Fruit fly (Drosophila melanogaster) whole organism, embryonic: ENCODE measurements around the gene Spn28Dc.

Experiments used
- BEAF-32 ChIP-seq: fragments of 200-800 bp; sonication (Bioruptor generic); optimal IDR thresholded peaks from 3 replicates; lab custom pipeline; 2017; ENCODE audit warnings: missing biosample characterization, missing genetic modification characterization, mild to moderate bottlenecking, moderate library complexity, missing genetic modification reagents
- CG11093 ChIP-seq: fragments of 200-800 bp; sonication (Bioruptor generic); IDR thresholded peaks from 3 replicates; pipeline ENCODE4 v1.3.6; 2022; ENCODE audit warnings: missing biosample characterization, missing genetic modification characterization
- CG11398 ChIP-seq: fragments of 200-800 bp; sonication (Bioruptor generic); optimal IDR thresholded peaks from 2 replicates; lab custom pipeline; 2016; ENCODE audit warnings: missing biosample characterization, missing genetic modification characterization
- CG12155 ChIP-seq: fragments of 200-800 bp; sonication (Bioruptor generic); optimal IDR thresholded peaks from 3 replicates; lab custom pipeline; 2016; ENCODE audit warnings: missing biosample characterization, missing genetic modification characterization
- CG14965 ChIP-seq: fragments of 200-800 bp; sonication (Bioruptor generic); optimal IDR thresholded peaks from 2 replicates; lab custom pipeline; 2016; ENCODE audit warnings: missing biosample characterization, missing genetic modification characterization, borderline replicate concordance
- CG15073 ChIP-seq: fragments of 200-800 bp; sonication (Bioruptor generic); optimal IDR thresholded peaks from 2 replicates; lab custom pipeline; 2016; ENCODE audit warnings: missing biosample characterization, missing genetic modification characterization
- CG16779 ChIP-seq: fragments of 200-800 bp; sonication (Bioruptor generic); IDR thresholded peaks from 2 replicates; pipeline ENCODE4 v1.3.6; 2022; ENCODE audit warnings: missing biosample characterization, missing genetic modification characterization
- CG17361 ChIP-seq: fragments of 200-800 bp; sonication (Bioruptor generic); IDR thresholded peaks from 3 replicates; pipeline ENCODE4 v1.3.6; 2022; ENCODE audit warnings: missing biosample characterization, missing genetic modification characterization
- CG17568 ChIP-seq: fragments of 200-800 bp; sonication (Bioruptor generic); optimal IDR thresholded peaks from 2 replicates; lab custom pipeline; 2018; ENCODE audit warnings: missing biosample characterization, mild to moderate bottlenecking, missing genetic modification characterization, moderate library complexity
- CG2120 ChIP-seq: fragments of 200-800 bp; sonication (Bioruptor generic); optimal IDR thresholded peaks from 3 replicates; lab custom pipeline; 2016; ENCODE audit warnings: missing biosample characterization, missing genetic modification characterization
- CG30020 ChIP-seq: fragments of 200-800 bp; optimal IDR thresholded peaks from 2 replicates; lab custom pipeline; 2019; ENCODE audit warnings: missing biosample characterization, mild to moderate bottlenecking, missing genetic modification characterization, moderate library complexity
- CG30403 ChIP-seq: fragments of 200-800 bp; sonication (Bioruptor generic); optimal IDR thresholded peaks from 3 replicates; lab custom pipeline; 2016; ENCODE audit warnings: missing biosample characterization, missing genetic modification characterization
- CG3407 ChIP-seq: fragments of 200-800 bp; sonication (Bioruptor generic); optimal IDR thresholded peaks from 2 replicates; lab custom pipeline; 2018; ENCODE audit warnings: missing biosample characterization, mild to moderate bottlenecking, missing genetic modification characterization
- CG4282 ChIP-seq: fragments of 200-800 bp; sonication (Bioruptor generic); optimal IDR thresholded peaks from 2 replicates; lab custom pipeline; 2016; ENCODE audit warnings: missing biosample characterization, missing genetic modification characterization
- CG7556 ChIP-seq: fragments of 200-800 bp; sonication (Bioruptor generic); optimal IDR thresholded peaks from 2 replicates; lab custom pipeline; 2017; ENCODE audit warnings: missing biosample characterization, mild to moderate bottlenecking, missing genetic modification characterization
- CG8089 ChIP-seq: fragments of 200-800 bp; sonication (Bioruptor generic); optimal IDR thresholded peaks from 3 replicates; lab custom pipeline; 2016; ENCODE audit warnings: missing biosample characterization, missing genetic modification characterization
- CG9797 ChIP-seq: fragments of 200-800 bp; sonication (Bioruptor generic); optimal IDR thresholded peaks from 3 replicates; lab custom pipeline; 2018; ENCODE audit warnings: missing biosample characterization, mild to moderate bottlenecking, missing genetic modification characterization
- CG9876 ChIP-seq: fragments of 200-800 bp; sonication (Bioruptor generic); optimal IDR thresholded peaks from 2 replicates; lab custom pipeline; 2016; ENCODE audit warnings: missing biosample characterization, missing genetic modification characterization
- Dad ChIP-seq: fragments of 200-800 bp; sonication (Bioruptor generic); optimal IDR thresholded peaks from 3 replicates; lab custom pipeline; 2016; ENCODE audit warnings: missing biosample characterization, missing genetic modification characterization
- Doc2 ChIP-seq: fragments of 200-800 bp; sonication (Bioruptor generic); IDR thresholded peaks from 2 replicates; pipeline ENCODE4 v1.3.6; 2022; ENCODE audit warnings: missing biosample characterization, missing genetic modification characterization
- Ets65A ChIP-seq: fragments of 200-800 bp; sonication (Bioruptor generic); peaks from one replicate; lab custom pipeline; 2016; ENCODE audit warnings: missing biosample characterization, missing genetic modification characterization
- Fer2 ChIP-seq: fragments of 200-800 bp; sonication (Bioruptor generic); optimal IDR thresholded peaks from 2 replicates; lab custom pipeline; 2018; ENCODE audit warnings: missing biosample characterization, mild to moderate bottlenecking, missing genetic modification characterization, moderate library complexity
- Gsc ChIP-seq: fragments of 200-800 bp; sonication (Bioruptor generic); IDR thresholded peaks from 2 replicates; pipeline ENCODE4 v1.3.6; 2022; ENCODE audit warnings: missing biosample characterization, missing genetic modification characterization
- H15 ChIP-seq: fragments of 200-800 bp; sonication (Bioruptor generic); IDR thresholded peaks from 3 replicates; pipeline ENCODE4 v1.3.6; 2022; ENCODE audit warnings: missing biosample characterization, missing genetic modification characterization
- Oli ChIP-seq: fragments of 200-800 bp; sonication (Bioruptor generic); optimal IDR thresholded peaks from 2 replicates; lab custom pipeline; 2018; ENCODE audit warnings: missing biosample characterization, mild to moderate bottlenecking, missing genetic modification characterization, moderate library complexity
- TFAM ChIP-seq: fragments of 200-800 bp; sonication (Bioruptor generic); optimal IDR thresholded peaks from 2 replicates; lab custom pipeline; 2017; ENCODE audit warnings: missing biosample characterization, missing genetic modification characterization, inconsistent platforms
- Usf ChIP-seq: fragments of 200-800 bp; sonication (Bioruptor generic); optimal IDR thresholded peaks from 2 replicates; lab custom pipeline; 2017; ENCODE audit warnings: missing genotype, missing biosample characterization, missing genetic modification characterization
- ab ChIP-seq: fragments of 200-800 bp; sonication (Bioruptor generic); optimal IDR thresholded peaks from 2 replicates; lab custom pipeline; 2016; ENCODE audit warnings: missing biosample characterization, missing genetic modification characterization
- cas ChIP-seq: fragments of 200-800 bp; sonication (Bioruptor generic); IDR thresholded peaks from 2 replicates; pipeline ENCODE4 v1.3.6; 2022; ENCODE audit warnings: missing biosample characterization, missing genetic modification characterization
- chinmo ChIP-seq: fragments of 200-800 bp; sonication (Bioruptor generic); IDR thresholded peaks from 4 replicates; pipeline ENCODE4 v1.3.6; 2022; ENCODE audit warnings: missing biosample characterization, missing genetic modification characterization; ENCODE audit not compliant: partially characterized antibody
- dimm ChIP-seq: fragments of 200-800 bp; sonication (Bioruptor generic); IDR thresholded peaks from 2 replicates; pipeline ENCODE4 v1.3.6; 2022; ENCODE audit warnings: missing biosample characterization, missing genetic modification characterization
- dpn ChIP-seq, 2 experiments: fragments of 200-800 bp; sonication (Bioruptor generic); optimal IDR thresholded peaks; 3 replicates each; lab custom pipeline; 2016; ENCODE audit warnings: missing biosample characterization in 2 of 2, missing genetic modification characterization in 2 of 2
- dysf ChIP-seq: fragments of 200-800 bp; sonication (Bioruptor generic); IDR thresholded peaks from 3 replicates; pipeline ENCODE4 v1.3.6; 2022; ENCODE audit warnings: missing biosample characterization, missing genetic modification characterization
- emc ChIP-seq: fragments of 200-800 bp; sonication (Bioruptor generic); optimal IDR thresholded peaks from 2 replicates; lab custom pipeline; 2016; ENCODE audit warnings: missing biosample characterization, missing genetic modification characterization
- ftz-f1 ChIP-seq: fragments of 200-800 bp; sonication (Bioruptor generic); optimal IDR thresholded peaks from 2 replicates; lab custom pipeline; 2016; ENCODE audit warnings: missing biosample characterization, missing genetic modification characterization
- gce ChIP-seq: fragments of 200-800 bp; sonication (Bioruptor generic); IDR thresholded peaks from 3 replicates; pipeline ENCODE4 v1.3.6; 2022; ENCODE audit warnings: missing biosample characterization, missing genetic modification characterization
- grau ChIP-seq: fragments of 200-800 bp; optimal IDR thresholded peaks from 3 replicates; lab custom pipeline; 2019; ENCODE audit warnings: missing biosample characterization, mild to moderate bottlenecking, missing genetic modification characterization, moderate library complexity
- grn ChIP-seq: fragments of 200-800 bp; sonication (Bioruptor generic); optimal IDR thresholded peaks from 3 replicates; lab custom pipeline; 2017; ENCODE audit warnings: missing biosample characterization, missing genetic modification characterization
- maf-S ChIP-seq: fragments of 200-800 bp; sonication (Bioruptor generic); optimal IDR thresholded peaks from 2 replicates; lab custom pipeline; 2016; ENCODE audit warnings: missing biosample characterization, missing genetic modification characterization
- nerfin-2 ChIP-seq: fragments of 200-800 bp; sonication (Bioruptor generic); IDR thresholded peaks from 2 replicates; pipeline ENCODE4 v1.3.6; 2022; ENCODE audit warnings: missing biosample characterization, missing genetic modification characterization; ENCODE audit not compliant: partially characterized antibody
- nmo ChIP-seq: fragments of 200-800 bp; sonication (Bioruptor generic); optimal IDR thresholded peaks from 2 replicates; lab custom pipeline; 2018; ENCODE audit warnings: missing biosample characterization, mild to moderate bottlenecking, missing genetic modification characterization, moderate library complexity
- p53 ChIP-seq: fragments of 200-800 bp; sonication (Bioruptor generic); optimal IDR thresholded peaks from 2 replicates; lab custom pipeline; 2016; ENCODE audit warnings: missing biosample characterization, missing genetic modification characterization
- pnt ChIP-seq: fragments of 200-800 bp; sonication (Bioruptor generic); optimal IDR thresholded peaks from 3 replicates; lab custom pipeline; 2016; ENCODE audit warnings: missing biosample characterization, missing genetic modification characterization
- psq ChIP-seq: fragments of 200-800 bp; sonication (Bioruptor generic); optimal IDR thresholded peaks from 2 replicates; lab custom pipeline; 2017; ENCODE audit warnings: missing biosample characterization, missing genetic modification characterization
- slp2 ChIP-seq: fragments of 200-800 bp; sonication (Bioruptor generic); optimal IDR thresholded peaks from 2 replicates; lab custom pipeline; 2016; ENCODE audit warnings: missing biosample characterization, missing genetic modification characterization
- tio ChIP-seq: fragments of 200-800 bp; sonication (Bioruptor generic); optimal IDR thresholded peaks from 2 replicates; lab custom pipeline; 2017; ENCODE audit warnings: missing biosample characterization, missing genetic modification characterization, inconsistent platforms
- tna ChIP-seq: fragments of 200-800 bp; sonication (Bioruptor generic); IDR thresholded peaks from 2 replicates; pipeline ENCODE4 v1.3.6; 2022; ENCODE audit warnings: missing biosample characterization, missing genetic modification characterization; ENCODE audit not compliant: partially characterized antibody
- toy ChIP-seq: fragments of 200-800 bp; sonication (Bioruptor generic); IDR thresholded peaks from 2 replicates; pipeline ENCODE4 v1.3.6; 2022; ENCODE audit warnings: missing biosample characterization, missing genetic modification characterization
- tup ChIP-seq: fragments of 200-800 bp; sonication (Bioruptor generic); optimal IDR thresholded peaks from 2 replicates; lab custom pipeline; 2016; ENCODE audit warnings: missing biosample characterization, mild to moderate bottlenecking, missing genetic modification characterization, moderate library complexity
- z ChIP-seq: fragments of 200-800 bp; sonication (Bioruptor generic); IDR thresholded peaks from 3 replicates; pipeline ENCODE4 v1.3.6; 2022; ENCODE audit warnings: missing biosample characterization, missing genetic modification characterization

The Spn28Dc gene

dm6 chr2L:8043282-8043668 lies 36.3 kb upstream of the Spn28Dc start, which contains the start of gene Megf8 (continued):
- TF ChIP-seq psq (no peak), CG17568 (GFP tag; lab: Kevin White, UChicago) (no peak), CG11398 (GFP tag; lab: Kevin White, UChicago) (no peak), z (GFP tag; lab: Robert Waterston, UW) (no peak), CG9797 (peak; percentile 43), CG16779 (GFP tag; lab: Robert Waterston, UW) (no peak), ab (no peak), TFAM (GFP tag; lab: Kevin White, UChicago) (no peak), tna (GFP tag; lab: Robert Waterston, UW) (peak; percentile 72)

- TF ChIP-seq CG3407 (GFP tag; lab: Kevin White, UChicago) (peak; percentile 34), tio (GFP tag; lab: Kevin White, UChicago) (no peak), CG15073 (no peak), chinmo (GFP tag; lab: Robert Waterston, UW) (no peak), dysf (GFP tag; lab: Robert Waterston, UW) (peak; percentile 64; the same call in 2 of the 3 replicates), dimm (GFP tag; lab: Robert Waterston, UW) (no peak), maf-S (GFP tag; lab: Kevin White, UChicago) (peak; percentile 69), CG8089 (peak; percentile 44), CG7556 (GFP tag; lab: Kevin White, UChicago) (no peak), tup (GFP tag; lab: Kevin White, UChicago) (no peak), nerfin-2 (GFP tag; lab: Robert Waterston, UW) (peak; percentile 69), CG17361 (GFP tag; lab: Robert Waterston, UW) (no peak; the same call in 2 of the 3 replicates), CG14965 (GFP tag; lab: Kevin White, UChicago) (no peak), Fer2 (no peak), ftz-f1 (GFP tag; lab: Kevin White, UChicago) (no peak), toy (GFP tag; lab: Robert Waterston, UW) (no peak), Ets65A (GFP tag; lab: Kevin White, UChicago) (peak; percentile 93), p53 (peak; percentile 46), Usf (GFP tag; lab: Kevin White, UChicago) (peak; percentile 21), gce (GFP tag; lab: Robert Waterston, UW) (no peak), slp2 (GFP tag; lab: Kevin White, UChicago) (peak; percentile 33), CG2120 (GFP tag; lab: Kevin White, UChicago) (peak; percentile 57), CG12155 (GFP tag; lab: Kevin White, UChicago) (no peak), H15 (no peak), CG9876 (GFP tag; lab: Kevin White, UChicago) (peak; percentile 71), CG30020 (tag; lab: Kevin White, UChicago) (peak; percentile 86), CG11093 (no peak), Gsc (no peak), Dad (GFP tag; lab: Kevin White, UChicago) (peak; percentile 20), dpn (GFP tag; optimal IDR thresholded peaks at IDR 0.05; lab: Kevin White, UChicago) (peak; percentile 18 to 60), CG4282 (GFP tag; lab: Kevin White, UChicago) (peak; percentile 60), nmo (GFP tag; lab: Kevin White, UChicago) (peak; percentile 47), grau (tag; lab: Kevin White, UChicago) (peak; percentile 60), Oli (no peak), BEAF-32 (GFP tag; lab: Kevin White, UChicago) (peak; percentile 92), grn (GFP tag; lab: Kevin White, UChicago) (no peak), pnt (GFP tag; lab: Kevin White, UChicago) (no peak), emc (GFP tag; lab: Kevin White, UChicago) (peak; percentile 30), Doc2 (GFP tag; lab: Robert Waterston, UW) (no peak), CG30403 (GFP tag; lab: Kevin White, UChicago) (peak; percentile 68), cas (GFP tag; lab: Robert Waterston, UW) (no peak)
These were observed 35.8 kb upstream of the Spn28Dc start, which contains the start of gene RpL36A for dm6 chr2L:8042645-8043281. TSS of gene RpL36A (minus strand) at chr2L:8042909.
